Comparison of ENCODE assay signal across 6 fruit fly cellular contexts in the genomic region with DNA sequence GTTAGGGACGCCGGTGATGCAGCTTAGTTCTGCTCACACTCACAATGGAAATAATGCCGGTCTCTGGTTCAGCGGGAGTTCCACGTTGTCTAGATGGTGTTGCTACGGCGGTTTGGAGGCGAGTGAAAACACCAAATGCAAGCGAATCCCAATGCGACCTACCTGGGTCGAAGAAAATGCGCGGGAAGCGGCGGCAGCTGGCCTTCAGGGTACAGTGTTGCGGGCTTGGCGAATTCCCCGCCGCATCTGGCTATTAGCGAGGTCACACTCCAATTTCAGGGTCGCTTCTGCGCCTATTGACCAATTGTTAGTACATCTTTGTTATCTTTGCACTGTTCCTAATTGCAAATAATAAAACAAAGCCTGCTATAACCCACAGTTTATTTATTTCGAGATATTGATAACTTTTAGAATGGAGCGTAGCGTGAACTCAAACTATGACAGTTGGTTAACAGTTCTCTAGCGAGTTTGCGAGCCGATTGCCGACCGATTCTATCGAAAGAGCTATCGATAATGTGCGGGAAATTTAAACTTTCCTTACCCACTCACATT.
TF ChIP-seq lines count a peak whose summit lies in the region.

A gene (minus strand): TSS at position 411 of the 552 bp plus-strand sequence.

- TF ChIP-seq CTCF in S2 (optimal IDR thresholded peaks at IDR 0.05; lab: Kevin White, UChicago): peak; percentile 38 to 39
- TF ChIP-seq CTCF in whole organism, embryonic (GFP tag; optimal IDR thresholded peaks at IDR 0.05; lab: Kevin White, UChicago): peak; percentile 64

TF ChIP-seq in whole organism, adult, 20 proteins besides CTCF, POLR2A, EP300 and RAD21:
- TF ChIP-seq toe (GFP tag; optimal IDR thresholded peaks at IDR 0.05; lab: Kevin White, UChicago): peak; percentile 15
- peak; percentile 21 for TF ChIP-seq bab1 (GFP tag; optimal IDR thresholded peaks at IDR 0.05; lab: Kevin White, UChicago)
- TF ChIP-seq Hr96 (GFP tag; optimal IDR thresholded peaks at IDR 0.05; lab: Kevin White, UChicago): peak; percentile 26
- TF ChIP-seq cnc (optimal IDR thresholded peaks at IDR 0.05; lab: Kevin White, UChicago): no peak
- no peak for TF ChIP-seq kay (GFP tag; lab: Kevin White, UChicago; ENCODE audit: borderline replicate concordance)
- peak; percentile 9 for TF ChIP-seq CG7101 (tag; optimal IDR thresholded peaks at IDR 0.05; lab: Kevin White, UChicago)
- peak; percentile 72 for TF ChIP-seq CG14711 (tag; optimal IDR thresholded peaks at IDR 0.05; lab: Kevin White, UChicago)
- TF ChIP-seq Crg-1 (GFP tag; optimal IDR thresholded peaks at IDR 0.05; lab: Kevin White, UChicago): peak; percentile 25

TF ChIP-seq in whole organism, embryonic, 481 proteins besides CTCF, POLR2A, EP300 and RAD21 (continues in another document):
- TF ChIP-seq vfl (GFP tag; optimal IDR thresholded peaks at IDR 0.05; lab: Kevin White, UChicago) (peak; percentile 29), Rx (GFP tag; IDR thresholded peaks at IDR 0.05; lab: Robert Waterston, UW) (no peak), CG14050 (GFP tag; IDR thresholded peaks at IDR 0.05; lab: Robert Waterston, UW) (no peak), Bteb2 (GFP tag; optimal IDR thresholded peaks at IDR 0.05; lab: Kevin White, UChicago) (no peak), dysf (GFP tag; IDR thresholded peaks at IDR 0.05; lab: Robert Waterston, UW) (no peak), mam (GFP tag; optimal IDR thresholded peaks at IDR 0.05; lab: Kevin White, UChicago) (no peak), Lim3 (GFP tag; IDR thresholded peaks at IDR 0.05; lab: Robert Waterston, UW) (no peak), GATAe (GFP tag; conservative IDR thresholded peaks at IDR 0.05; lab: Robert Waterston, UW) (no peak), CG30020 (tag; optimal IDR thresholded peaks at IDR 0.05; lab: Kevin White, UChicago) (peak; percentile 49), CG3065 (GFP tag; optimal IDR thresholded peaks at IDR 0.05; lab: Kevin White, UChicago) (no peak), chn (GFP tag; optimal IDR thresholded peaks at IDR 0.05; lab: Kevin White, UChicago) (peak; percentile 3), dm (GFP tag; optimal IDR thresholded peaks at IDR 0.05; lab: Kevin White, UChicago) (peak; percentile 56), Six4 (GFP tag; optimal IDR thresholded peaks at IDR 0.05; lab: Kevin White, UChicago) (no peak), otp (GFP tag; IDR thresholded peaks at IDR 0.05; lab: Robert Waterston, UW) (0 out of 3 replicates have a peak, but pooled peaks have one; percentile 9), Atf3 (GFP tag; optimal IDR thresholded peaks at IDR 0.05; lab: Kevin White, UChicago) (no peak), mirr (GFP tag; optimal IDR thresholded peaks at IDR 0.05; lab: Kevin White, UChicago) (no peak), tup (GFP tag; optimal IDR thresholded peaks at IDR 0.05; lab: Kevin White, UChicago) (no peak), tna (GFP tag; IDR thresholded peaks at IDR 0.05; lab: Robert Waterston, UW; ENCODE audit: partially characterized antibody) (no peak; the same call in 1 of the 2 replicates), CG2712 (tag; optimal IDR thresholded peaks at IDR 0.05; lab: Kevin White, UChicago) (peak; percentile 29)

TF ChIP-seq in whole organism, prepupa, 60 proteins besides CTCF, POLR2A, EP300 and RAD21 (continues in another document):
- peak; percentile 8 for TF ChIP-seq lz (GFP tag; optimal IDR thresholded peaks at IDR 0.05; lab: Kevin White, UChicago)
- no peak for TF ChIP-seq CG6276 (GFP tag; optimal IDR thresholded peaks at IDR 0.05; lab: Kevin White, UChicago)
- TF ChIP-seq CG7368 (GFP tag; optimal IDR thresholded peaks at IDR 0.05; lab: Kevin White, UChicago): no peak
- TF ChIP-seq cyc (GFP tag; optimal IDR thresholded peaks at IDR 0.05; lab: Kevin White, UChicago): peak; percentile 5
- no peak for TF ChIP-seq CG16779 (tag; optimal IDR thresholded peaks at IDR 0.05; lab: Kevin White, UChicago)
- TF ChIP-seq CG4318 (GFP tag; optimal IDR thresholded peaks at IDR 0.05; lab: Kevin White, UChicago): no peak
- TF ChIP-seq topi (GFP tag; optimal IDR thresholded peaks at IDR 0.05; lab: Kevin White, UChicago): no peak
- TF ChIP-seq Hr38 (GFP tag; optimal IDR thresholded peaks at IDR 0.05; lab: Kevin White, UChicago): no peak
- TF ChIP-seq CG1621 (tag; optimal IDR thresholded peaks at IDR 0.05; lab: Kevin White, UChicago): no peak
- no peak for TF ChIP-seq fkh (GFP tag; optimal IDR thresholded peaks at IDR 0.05; lab: Kevin White, UChicago)
- TF ChIP-seq Blimp-1 (GFP tag; optimal IDR thresholded peaks at IDR 0.05; lab: Kevin White, UChicago): no peak
- no peak for TF ChIP-seq CG8119 (GFP tag; IDR thresholded peaks at IDR 0.05; lab: Robert Waterston, UW)
- TF ChIP-seq CG15336 (GFP tag; IDR thresholded peaks at IDR 0.05; lab: Robert Waterston, UW): no peak
- TF ChIP-seq CG3919 (GFP tag; optimal IDR thresholded peaks at IDR 0.05; lab: Kevin White, UChicago): no peak
- no peak for TF ChIP-seq Gug (GFP tag; IDR thresholded peaks at IDR 0.05; lab: Robert Waterston, UW)
- peak; percentile 20 for TF ChIP-seq CG6808 (GFP tag; optimal IDR thresholded peaks at IDR 0.05; lab: Kevin White, UChicago)
- TF ChIP-seq CG31627 (GFP tag; optimal IDR thresholded peaks at IDR 0.05; lab: Kevin White, UChicago): no peak
- TF ChIP-seq Smox (GFP tag; optimal IDR thresholded peaks at IDR 0.05; lab: Kevin White, UChicago): no peak
- TF ChIP-seq CG6163 (GFP tag; IDR thresholded peaks at IDR 0.05; lab: Robert Waterston, UW): no peak
- TF ChIP-seq svp (GFP tag; lab: Kevin White, UChicago): peak; percentile 89
- no peak for TF ChIP-seq CG8632 (GFP tag; optimal IDR thresholded peaks at IDR 0.05; lab: Kevin White, UChicago)

TF ChIP-seq in whole organism, pupa, 21 proteins besides CTCF, POLR2A, EP300 and RAD21:
- TF ChIP-seq CG32121 (GFP tag; IDR thresholded peaks at IDR 0.05; lab: Robert Waterston, UW): no peak
- no peak for TF ChIP-seq CG8301 (tag; optimal IDR thresholded peaks at IDR 0.05; lab: Kevin White, UChicago)
- peak; percentile 11 for TF ChIP-seq CG8159 (tag; optimal IDR thresholded peaks at IDR 0.05; lab: Kevin White, UChicago)
- TF ChIP-seq rn (GFP tag; IDR thresholded peaks at IDR 0.05; lab: Robert Waterston, UW): no peak
- TF ChIP-seq CG17806 (tag; optimal IDR thresholded peaks at IDR 0.05; lab: Kevin White, UChicago): no peak
- TF ChIP-seq CG13204 (GFP tag; optimal IDR thresholded peaks at IDR 0.05; lab: Kevin White, UChicago): no peak

TF ChIP-seq in whole organism, wandering third instar larva, 38 proteins besides CTCF, POLR2A, EP300 and RAD21:
- no peak for TF ChIP-seq Rel (GFP tag; optimal IDR thresholded peaks at IDR 0.05; lab: Kevin White, UChicago)
- TF ChIP-seq Rel (tag; optimal IDR thresholded peaks at IDR 0.05; lab: Kevin White, UChicago): no peak
- TF ChIP-seq Hr78 (GFP tag; optimal IDR thresholded peaks at IDR 0.05; lab: Kevin White, UChicago): no peak
- TF ChIP-seq OdsH (GFP tag; optimal IDR thresholded peaks at IDR 0.05; lab: Kevin White, UChicago): no peak
- TF ChIP-seq N (GFP tag; optimal IDR thresholded peaks at IDR 0.05; lab: Kevin White, UChicago): no peak
- no peak for TF ChIP-seq pan (optimal IDR thresholded peaks at IDR 0.05; lab: Kevin White, UChicago)
- no peak for TF ChIP-seq brk (GFP tag; optimal IDR thresholded peaks at IDR 0.05; lab: Kevin White, UChicago)
- TF ChIP-seq Dfd (GFP tag; optimal IDR thresholded peaks at IDR 0.05; lab: Kevin White, UChicago): no peak
- peak in 1 of 2 experiments; percentile 2 for TF ChIP-seq foxo (GFP tag; optimal IDR thresholded peaks at IDR 0.05; lab: Kevin White, UChicago)
- no peak for TF ChIP-seq tai (GFP tag; optimal IDR thresholded peaks at IDR 0.05; lab: Kevin White, UChicago)
- no peak for TF ChIP-seq jim (GFP tag; optimal IDR thresholded peaks at IDR 0.05; lab: Kevin White, UChicago)
- no peak for TF ChIP-seq rgr (GFP tag; optimal IDR thresholded peaks at IDR 0.05; lab: Kevin White, UChicago)
- TF ChIP-seq dmrt93B (GFP tag; optimal IDR thresholded peaks at IDR 0.05; lab: Kevin White, UChicago): no peak
- TF ChIP-seq Myc (optimal IDR thresholded peaks at IDR 0.05; lab: Kevin White, UChicago): peak; percentile 98
- no peak for TF ChIP-seq Dif (GFP tag; optimal IDR thresholded peaks at IDR 0.05; lab: Kevin White, UChicago; ENCODE audit: partially characterized antibody)
- TF ChIP-seq HLH106 (tag; optimal IDR thresholded peaks at IDR 0.05; lab: Kevin White, UChicago): peak; percentile 3
- TF ChIP-seq Vsx2 (GFP tag; optimal IDR thresholded peaks at IDR 0.05; lab: Kevin White, UChicago; ENCODE audit: partially characterized antibody): no peak
- no peak for TF ChIP-seq sv (GFP tag; optimal IDR thresholded peaks at IDR 0.05; lab: Kevin White, UChicago)
- no peak for TF ChIP-seq ey (GFP tag; optimal IDR thresholded peaks at IDR 0.05; lab: Kevin White, UChicago)
